Fruit fly (Drosophila melanogaster) whole organism, prepupa: ENCODE measurements around the gene PGAP2.

Experiments used
- CG10631 ChIP-seq: fragments of 200-800 bp; sonication (Bioruptor generic); optimal IDR thresholded peaks from 2 replicates; lab custom pipeline; 2016; ENCODE audit warnings: missing biosample characterization, missing genetic modification characterization
- CG10669 ChIP-seq: fragments of 200-800 bp; sonication (Bioruptor generic); optimal IDR thresholded peaks from 3 replicates; lab custom pipeline; 2018; ENCODE audit warnings: missing biosample characterization, mild to moderate bottlenecking, missing genetic modification characterization, moderate library complexity
- CG11294 ChIP-seq: fragments of 200-800 bp; sonication (Bioruptor generic); IDR thresholded peaks from 2 replicates; pipeline ENCODE4 v1.3.6; 2022; ENCODE audit warnings: missing biosample characterization, missing genetic modification characterization
- CG11762 ChIP-seq: fragments of 200-800 bp; sonication (Bioruptor generic); optimal IDR thresholded peaks from 3 replicates; lab custom pipeline; 2016; ENCODE audit warnings: missing biosample characterization, missing genetic modification characterization; ENCODE audit not compliant: insufficient read depth
- CG11902 ChIP-seq: fragments of 200-800 bp; sonication (Bioruptor generic); optimal IDR thresholded peaks from 3 replicates; lab custom pipeline; 2016; ENCODE audit warnings: missing biosample characterization, missing genetic modification characterization
- CG15336 ChIP-seq: fragments of 200-800 bp; sonication (Bioruptor generic); IDR thresholded peaks from 2 replicates; pipeline ENCODE4 v1.3.6; 2022; ENCODE audit warnings: missing biosample characterization, missing genetic modification characterization
- CG3032 ChIP-seq: fragments of 200-800 bp; optimal IDR thresholded peaks from 2 replicates; lab custom pipeline; 2019; ENCODE audit warnings: missing biosample characterization, mild to moderate bottlenecking, missing genetic modification characterization, moderate library complexity
- CG31627 ChIP-seq: fragments of 200-800 bp; sonication (Bioruptor generic); optimal IDR thresholded peaks from 3 replicates; lab custom pipeline; 2016; ENCODE audit warnings: missing biosample characterization, missing genetic modification characterization
- CG32006 ChIP-seq: fragments of 200-800 bp; sonication (Bioruptor generic); optimal IDR thresholded peaks from 3 replicates; lab custom pipeline; 2017; ENCODE audit warnings: missing biosample characterization, mild to moderate bottlenecking, missing genetic modification characterization
- CG3919 ChIP-seq: fragments of 200-800 bp; sonication (Bioruptor generic); optimal IDR thresholded peaks from 3 replicates; lab custom pipeline; 2016; ENCODE audit warnings: missing biosample characterization, missing genetic modification characterization
- CG4318 ChIP-seq: fragments of 200-800 bp; sonication (Bioruptor generic); optimal IDR thresholded peaks from 3 replicates; lab custom pipeline; 2017; ENCODE audit warnings: missing biosample characterization, mild to moderate bottlenecking, missing genetic modification characterization
- CG6276 ChIP-seq: fragments of 200-800 bp; sonication (Bioruptor generic); optimal IDR thresholded peaks from 2 replicates; lab custom pipeline; 2017; ENCODE audit warnings: missing biosample characterization, mild to moderate bottlenecking, missing genetic modification characterization
- CG6808 ChIP-seq: fragments of 200-800 bp; sonication (Bioruptor generic); optimal IDR thresholded peaks from 3 replicates; lab custom pipeline; 2017; ENCODE audit warnings: missing biosample characterization, missing genetic modification characterization, mild to moderate bottlenecking, moderate library complexity, missing genetic modification reagents
- CG6854 ChIP-seq: fragments of 200-800 bp; sonication (Bioruptor generic); optimal IDR thresholded peaks from 2 replicates; lab custom pipeline; 2017; ENCODE audit warnings: missing biosample characterization, mild to moderate bottlenecking, missing genetic modification characterization
- CG7368 ChIP-seq: fragments of 200-800 bp; sonication (Bioruptor generic); optimal IDR thresholded peaks from 3 replicates; lab custom pipeline; 2016; ENCODE audit warnings: missing biosample characterization, missing genetic modification characterization
- CG8119 ChIP-seq: fragments of 200-800 bp; sonication (Bioruptor generic); IDR thresholded peaks from 3 replicates; pipeline ENCODE4 v1.3.6; 2022; ENCODE audit warnings: missing biosample characterization, missing genetic modification characterization
- CG8319 ChIP-seq: fragments of 200-800 bp; sonication (Bioruptor generic); optimal IDR thresholded peaks from 3 replicates; lab custom pipeline; 2016; ENCODE audit warnings: missing biosample characterization, missing genetic modification characterization
- CG8632 ChIP-seq: fragments of 200-800 bp; sonication (Bioruptor generic); optimal IDR thresholded peaks from 3 replicates; lab custom pipeline; 2016; ENCODE audit warnings: missing biosample characterization, missing genetic modification characterization
- Eip75B ChIP-seq: fragments of 200-800 bp; sonication (Bioruptor generic); optimal IDR thresholded peaks from 3 replicates; lab custom pipeline; 2016; ENCODE audit warnings: missing biosample characterization, missing genetic modification characterization
- Eip78C ChIP-seq: fragments of 200-800 bp; sonication (Bioruptor generic); peaks from one replicate; lab custom pipeline; 2016; ENCODE audit warnings: missing biosample characterization, missing genetic modification characterization
- Ets21C ChIP-seq: fragments of 200-800 bp; sonication (Bioruptor generic); optimal IDR thresholded peaks from 3 replicates; lab custom pipeline; 2016; ENCODE audit warnings: missing biosample characterization, missing genetic modification characterization
- Ets96B ChIP-seq: fragments of 200-800 bp; optimal IDR thresholded peaks from 2 replicates; lab custom pipeline; 2019; ENCODE audit warnings: missing biosample characterization, mild to moderate bottlenecking, missing genetic modification characterization, moderate library complexity
- Gug ChIP-seq: fragments of 200-800 bp; sonication (Bioruptor generic); IDR thresholded peaks from 2 replicates; pipeline ENCODE4 v1.3.6; 2022; ENCODE audit warnings: missing biosample characterization, missing genetic modification characterization
- Hr38 ChIP-seq: sonication (Bioruptor generic); optimal IDR thresholded peaks from 2 replicates; lab custom pipeline; 2016; ENCODE audit warnings: missing biosample characterization, missing genetic modification characterization
- Hr39 ChIP-seq: fragments of 200-800 bp; sonication (Bioruptor generic); optimal IDR thresholded peaks from 2 replicates; lab custom pipeline; 2016; ENCODE audit warnings: missing biosample characterization, missing genetic modification characterization
- Met ChIP-seq: fragments of 200-800 bp; sonication (Bioruptor generic); optimal IDR thresholded peaks from 3 replicates; lab custom pipeline; 2016; ENCODE audit warnings: missing biosample characterization, missing genetic modification characterization
- OdsH ChIP-seq: fragments of 200-800 bp; sonication (Bioruptor generic); optimal IDR thresholded peaks from 3 replicates; lab custom pipeline; 2016; ENCODE audit warnings: missing biosample characterization, missing genetic modification characterization
- Smox ChIP-seq: fragments of 200-800 bp; sonication (Bioruptor generic); optimal IDR thresholded peaks from 3 replicates; lab custom pipeline; 2016; ENCODE audit warnings: missing biosample characterization, missing genetic modification characterization
- Sox102F ChIP-seq: fragments of 200-800 bp; sonication (Bioruptor generic); optimal IDR thresholded peaks from 2 replicates; lab custom pipeline; 2016; ENCODE audit warnings: missing biosample characterization, mild to moderate bottlenecking, missing genetic modification characterization
- Sox15 ChIP-seq: fragments of 200-800 bp; sonication (Bioruptor generic); optimal IDR thresholded peaks from 3 replicates; lab custom pipeline; 2016; ENCODE audit warnings: missing biosample characterization, missing genetic modification characterization
- achi ChIP-seq: fragments of 200-800 bp; sonication (Bioruptor generic); optimal IDR thresholded peaks from 3 replicates; lab custom pipeline; 2016; ENCODE audit warnings: missing biosample characterization, missing genetic modification characterization
- acj6 ChIP-seq: fragments of 200-800 bp; sonication (Bioruptor generic); optimal IDR thresholded peaks from 3 replicates; lab custom pipeline; 2016; ENCODE audit warnings: missing biosample characterization, missing genetic modification characterization
- cyc ChIP-seq: fragments of 200-800 bp; sonication (Bioruptor generic); optimal IDR thresholded peaks from 3 replicates; lab custom pipeline; 2016; ENCODE audit warnings: missing biosample characterization, missing genetic modification characterization
- eg ChIP-seq: fragments of 200-800 bp; sonication (Bioruptor generic); IDR thresholded peaks from 3 replicates; pipeline ENCODE4 v1.3.6; 2022; ENCODE audit warnings: missing biosample characterization, missing genetic modification characterization
- esn ChIP-seq: fragments of 200-800 bp; sonication (Bioruptor generic); optimal IDR thresholded peaks from 2 replicates; lab custom pipeline; 2016; ENCODE audit warnings: missing biosample characterization, mild to moderate bottlenecking, missing genetic modification characterization, moderate library complexity
- fd59A ChIP-seq: fragments of 200-800 bp; sonication (Bioruptor generic); optimal IDR thresholded peaks from 2 replicates; lab custom pipeline; 2017; ENCODE audit warnings: missing biosample characterization, mild to moderate bottlenecking, missing genetic modification characterization, missing genetic modification reagents
- fkh ChIP-seq: fragments of 200-800 bp; sonication (Bioruptor generic); optimal IDR thresholded peaks from 3 replicates; lab custom pipeline; 2017; ENCODE audit warnings: missing biosample characterization, mild to moderate bottlenecking, missing genetic modification characterization, moderate library complexity
- lz ChIP-seq: fragments of 200-800 bp; sonication (Bioruptor generic); optimal IDR thresholded peaks from 3 replicates; lab custom pipeline; 2016; ENCODE audit warnings: missing biosample characterization, missing genetic modification characterization
- net ChIP-seq: fragments of 200-800 bp; sonication (Bioruptor generic); optimal IDR thresholded peaks from 3 replicates; lab custom pipeline; 2016; ENCODE audit warnings: missing biosample characterization, missing genetic modification characterization
- pdm3 ChIP-seq: fragments of 200-800 bp; sonication (Bioruptor generic); optimal IDR thresholded peaks from 3 replicates; lab custom pipeline; 2016; ENCODE audit warnings: missing biosample characterization, missing genetic modification characterization
- salr ChIP-seq, 2 experiments: fragments of 200-800 bp; sonication (Bioruptor generic); optimal IDR thresholded peaks; 3 replicates each; lab custom pipeline; 2016 to 2018; ENCODE audit warnings: missing biosample characterization in 2 of 2, missing genetic modification characterization in 2 of 2, mild to moderate bottlenecking in 1 of 2
- spab ChIP-seq: fragments of 200-800 bp; sonication (Bioruptor generic); optimal IDR thresholded peaks from 2 replicates; lab custom pipeline; 2017; ENCODE audit warnings: missing biosample characterization, mild to moderate bottlenecking, missing genetic modification characterization, missing genetic modification reagents
- ss ChIP-seq, 2 experiments: fragments of 200-800 bp; sonication (Bioruptor generic); optimal IDR thresholded peaks; 2 replicates in 1 of 2; 3 replicates in 1 of 2; lab custom pipeline; 2017 to 2018; ENCODE audit warnings: mild to moderate bottlenecking in 2 of 2, missing biosample characterization in 2 of 2, missing genetic modification characterization in 2 of 2, moderate library complexity in 1 of 2
- topi ChIP-seq: fragments of 200-800 bp; sonication (Bioruptor generic); optimal IDR thresholded peaks from 3 replicates; lab custom pipeline; 2016; ENCODE audit warnings: missing biosample characterization, missing genetic modification characterization

The PGAP2 gene

DNA sequence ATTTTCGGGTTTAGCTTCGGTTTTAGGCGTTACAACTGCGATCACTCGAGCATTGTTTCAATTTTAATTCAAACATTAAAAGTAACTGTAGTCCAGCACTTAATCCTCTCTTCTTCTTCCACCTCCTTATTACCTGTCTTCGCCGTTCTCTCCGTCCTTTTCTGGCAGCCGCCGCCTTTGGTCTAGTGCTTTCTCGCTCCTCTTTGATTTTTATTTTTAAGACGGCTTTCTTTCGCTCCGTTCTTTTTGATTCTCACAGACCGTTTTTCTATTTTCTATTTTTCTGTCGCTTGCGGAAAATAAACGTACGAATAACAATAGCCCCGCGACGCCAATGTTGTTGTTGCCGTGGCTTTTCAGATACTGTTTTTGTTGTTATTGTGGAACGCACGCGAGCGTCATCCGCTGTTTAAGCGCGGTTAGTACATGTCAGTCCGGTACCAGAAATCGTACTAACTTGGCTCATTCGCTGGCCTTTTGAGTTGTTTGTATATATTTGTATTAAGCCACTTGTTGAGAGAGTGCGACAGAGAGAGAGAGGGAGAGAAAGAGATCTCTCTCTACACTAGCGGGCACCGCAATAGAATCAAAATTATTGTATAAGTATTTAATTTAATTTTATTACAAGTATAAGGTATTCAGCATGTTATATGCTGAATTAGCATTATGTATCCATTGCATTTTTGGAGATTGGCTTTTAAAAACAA, 48.7 kb upstream of the PGAP2 start, which contains the start of gene aru (continued):
- TF ChIP-seq topi (GFP tag; lab: Kevin White, UChicago) (peak; percentile 23), CG3032 (tag; lab: Kevin White, UChicago) (peak; percentile 22), CG31627 (no peak), Ets21C (GFP tag; lab: Kevin White, UChicago) (no peak), Eip78C (GFP tag; lab: Kevin White, UChicago) (peak; percentile 82), Hr38 (GFP tag; lab: Kevin White, UChicago) (no peak), Sox15 (GFP tag; lab: Kevin White, UChicago) (no peak), esn (peak; percentile 40), pdm3 (GFP tag; lab: Kevin White, UChicago) (peak; percentile 24), CG6854 (GFP tag; lab: Kevin White, UChicago) (no peak), CG6808 (GFP tag; lab: Kevin White, UChicago) (no peak), Eip75B (GFP tag; lab: Kevin White, UChicago) (no peak), CG11294 (GFP tag; lab: Robert Waterston, UW) (no peak), CG15336 (GFP tag; lab: Robert Waterston, UW) (peak; percentile 62; the same call in 1 of the 2 replicates), salr (GFP tag; optimal IDR thresholded peaks at IDR 0.05; lab: Kevin White, UChicago) (peak in 1 of 2 experiments; percentile 9), Gug (no peak), CG3919 (GFP tag; lab: Kevin White, UChicago) (peak; percentile 51), CG7368 (GFP tag; lab: Kevin White, UChicago) (peak; percentile 12), CG8319 (GFP tag; lab: Kevin White, UChicago) (no peak), CG8632 (GFP tag; lab: Kevin White, UChicago) (peak; percentile 3), CG4318 (GFP tag; lab: Kevin White, UChicago) (no peak), ss (GFP tag; optimal IDR thresholded peaks at IDR 0.05; lab: Kevin White, UChicago) (peak; percentile 34 to 65), CG6276 (GFP tag; lab: Kevin White, UChicago) (peak; percentile 21), net (GFP tag; lab: Kevin White, UChicago) (peak; percentile 10), Met (peak; percentile 41)

DNA sequence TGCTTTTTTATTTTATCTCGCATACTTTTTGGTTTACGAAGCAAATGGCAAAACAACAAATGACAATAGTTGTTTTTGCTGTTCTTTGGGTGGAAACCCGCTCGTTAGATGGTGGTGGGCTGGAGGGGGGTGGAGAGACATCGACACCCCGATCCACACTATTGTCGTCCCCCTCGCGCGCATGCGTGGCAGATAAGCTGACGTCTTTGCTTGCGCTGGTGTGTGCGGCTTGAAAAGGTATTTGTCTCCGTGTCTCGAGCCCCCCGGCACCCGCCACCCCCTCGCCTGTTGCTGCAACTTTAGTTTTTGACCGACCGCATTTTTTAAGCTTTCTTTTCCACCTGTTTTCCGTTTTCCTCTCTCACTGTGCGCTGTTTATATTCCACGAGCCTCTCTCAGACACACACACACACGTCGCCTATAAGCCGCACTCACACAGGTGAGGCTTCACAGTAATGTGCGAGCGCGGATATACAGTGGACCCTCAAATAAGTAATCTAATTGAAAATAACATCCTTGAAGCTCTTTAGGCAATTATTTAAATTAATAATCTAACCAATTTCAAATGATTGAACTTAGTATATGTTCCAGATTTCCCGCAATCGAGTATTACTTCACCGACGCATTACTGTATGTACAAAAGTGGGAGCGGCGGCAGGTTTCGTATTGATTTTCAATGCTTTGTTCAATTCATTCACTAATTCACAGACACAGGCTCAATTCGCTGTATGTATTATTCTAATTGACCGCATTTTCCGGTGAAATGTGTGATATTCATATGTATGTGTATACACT, 47.8 kb upstream of the PGAP2 start:
- TF ChIP-seq Smox (GFP tag; lab: Kevin White, UChicago): peak; percentile 95
- peak; percentile 88 for TF ChIP-seq CG6276 (GFP tag; lab: Kevin White, UChicago)
- peak; percentile 94 for TF ChIP-seq Sox102F (GFP tag; lab: Kevin White, UChicago)
- peak; percentile 93 for TF ChIP-seq OdsH (GFP tag; lab: Kevin White, UChicago)
- peak; percentile 68 for TF ChIP-seq CG6854 (GFP tag; lab: Kevin White, UChicago)
- TF ChIP-seq Ets96B (tag; lab: Kevin White, UChicago): peak; percentile 87
- TF ChIP-seq pdm3 (GFP tag; lab: Kevin White, UChicago): peak; percentile 95
- TF ChIP-seq fkh: peak; percentile 63
- peak; percentile 94 for TF ChIP-seq Gug
- TF ChIP-seq CG10631 (GFP tag; lab: Kevin White, UChicago): peak; percentile 93
- peak; percentile 92 for TF ChIP-seq CG11902 (GFP tag; lab: Kevin White, UChicago)
- peak; percentile 94 for TF ChIP-seq CG11294 (GFP tag; lab: Robert Waterston, UW)
- peak; percentile 95 for TF ChIP-seq Met
- TF ChIP-seq Hr39: peak; percentile 97
- peak; percentile 97 for TF ChIP-seq eg
- TF ChIP-seq CG8632 (GFP tag; lab: Kevin White, UChicago): peak; percentile 91
- TF ChIP-seq CG32006: peak; percentile 96
- TF ChIP-seq cyc: peak; percentile 95
- peak; percentile 88 for TF ChIP-seq CG3032 (tag; lab: Kevin White, UChicago)
- TF ChIP-seq CG8119 (GFP tag; lab: Robert Waterston, UW): peak; percentile 97
- peak; percentile 88 for TF ChIP-seq CG10669 (GFP tag; lab: Kevin White, UChicago)
- TF ChIP-seq topi (GFP tag; lab: Kevin White, UChicago): peak; percentile 96
- TF ChIP-seq Sox15 (GFP tag; lab: Kevin White, UChicago): peak; percentile 92
- peak; percentile 96 for TF ChIP-seq lz (GFP tag; lab: Kevin White, UChicago)
- TF ChIP-seq fd59A (GFP tag; lab: Kevin White, UChicago): peak; percentile 83
- TF ChIP-seq spab (GFP tag; lab: Kevin White, UChicago): peak; percentile 78
- peak; percentile 91 for TF ChIP-seq achi
- peak; percentile 89 for TF ChIP-seq CG11762 (GFP tag; lab: Kevin White, UChicago)
- peak; percentile 92 for TF ChIP-seq CG4318 (GFP tag; lab: Kevin White, UChicago)
- peak; percentile 93 for TF ChIP-seq Eip75B (GFP tag; lab: Kevin White, UChicago)
- TF ChIP-seq CG6808 (GFP tag; lab: Kevin White, UChicago): peak; percentile 84
- peak; percentile 98 for TF ChIP-seq Eip78C (GFP tag; lab: Kevin White, UChicago)
- peak; percentile 97 for TF ChIP-seq CG31627
- peak; percentile 95 for TF ChIP-seq acj6
- peak; percentile 82 for TF ChIP-seq CG8319 (GFP tag; lab: Kevin White, UChicago)
